Fruit fly (Drosophila melanogaster) S2 (cell line): ENCODE data around the gene CG14352.

Experiments
- CG8478 ChIP-seq: fragments of >200 bp; optimal IDR thresholded peaks from 2 replicates; lab custom pipeline; 2018
- CTCF ChIP-seq, 2 experiments: fragments of >200 bp; optimal IDR thresholded peaks; 2 replicates each; lab custom pipeline; 2018

dm6 chr2L:1645328-1645727 is 34.1 kb downstream of the CG14352 start:
- TF ChIP-seq CG8478 = no peak
- TF ChIP-seq CTCF (optimal IDR thresholded peaks at IDR 0.05; lab: Kevin White, UChicago) = no peak
